Worm (Caenorhabditis elegans) whole organism, young adult: ENCODE data around the gene gst-7.
"Not testable (repeated sequence)": the region's sequence is repeated elsewhere in the genome, so short reads cannot be mapped to it uniquely, and the experiment has no call there.

Source experiments
- B0336.3 ChIP-seq: fragments of 200-800 bp; sonication (Bioruptor generic); IDR thresholded peaks from 2 replicates; pipeline ENCODE4 v1.3.6; 2022; ENCODE audit warnings: missing genetic modification characterization, missing compliant biosample characterization
- F33H1.4 ChIP-seq: fragments of 200-800 bp; sonication (Bioruptor generic); IDR thresholded peaks from 2 replicates; pipeline ENCODE4 v1.3.6; 2022; ENCODE audit warnings: missing genetic modification reagents, missing genetic modification characterization, missing compliant biosample characterization
- F37B4.10 ChIP-seq: fragments of 200-800 bp; sonication (Bioruptor generic); IDR thresholded peaks from 2 replicates; pipeline ENCODE4 v1.3.6; 2022; ENCODE audit warnings: missing genetic modification characterization, missing compliant biosample characterization
- F39B2.1 ChIP-seq: fragments of 200-800 bp; sonication (Bioruptor generic); IDR thresholded peaks from 2 replicates; pipeline ENCODE4 v1.3.6; 2022; ENCODE audit warnings: missing genetic modification reagents, missing genetic modification characterization, missing compliant biosample characterization
- F49E8.2 ChIP-seq: sonication (generic microtip); optimal IDR thresholded peaks from 3 replicates; lab custom pipeline; 2017; ENCODE audit warnings: missing genetic modification characterization, mild to moderate bottlenecking, missing compliant biosample characterization, antibody characterized with exemption, moderate library complexity; ENCODE audit not compliant: insufficient read depth
- K11D2.4 ChIP-seq: fragments of 200-800 bp; sonication (Bioruptor generic); IDR thresholded peaks from 2 replicates; pipeline ENCODE4 v1.3.6; 2022; ENCODE audit warnings: missing genetic modification reagents, missing genetic modification characterization, missing compliant biosample characterization
- Y53F4B.3 ChIP-seq: fragments of 200-800 bp; sonication (Bioruptor generic); IDR thresholded peaks from 2 replicates; pipeline ENCODE4 v1.3.6; 2022; ENCODE audit warnings: missing genetic modification reagents, missing genetic modification characterization, missing compliant biosample characterization
- Y53G8AR.9 ChIP-seq: fragments of 200-800 bp; sonication (Bioruptor generic); conservative IDR thresholded peaks from 2 replicates; pipeline ENCODE4 v1.3.6; 2022; ENCODE audit warnings: missing genetic modification reagents, missing genetic modification characterization, missing compliant biosample characterization
- Y56A3A.18 ChIP-seq: fragments of 200-800 bp; sonication (Bioruptor generic); IDR thresholded peaks from 2 replicates; pipeline ENCODE4 v1.3.6; 2022; ENCODE audit warnings: missing genetic modification reagents, missing genetic modification characterization, missing compliant biosample characterization
- ZK185.1 ChIP-seq: sonication (generic microtip); optimal IDR thresholded peaks from 2 replicates; lab custom pipeline; 2016; ENCODE audit warnings: mild to moderate bottlenecking, missing genetic modification characterization, missing compliant biosample characterization; ENCODE audit not compliant: poor library complexity, severe bottlenecking
- ama-1 ChIP-seq, 3 experiments: fragments of 150-350 bp in 1 of 3; sonication (generic microtip) in 2 of 3; optimal IDR thresholded peaks; 2 replicates each; lab custom pipeline; 2014 to 2018; ENCODE audit warnings: missing biosample characterization in 2 of 3, missing genetic modification characterization in 2 of 3, missing genetic modification reagents in 2 of 3
- atf-7 ChIP-seq: sonication (generic microtip); optimal IDR thresholded peaks from 2 replicates; lab custom pipeline; 2017; ENCODE audit warnings: mild to moderate bottlenecking, missing genetic modification characterization, missing compliant biosample characterization
- attf-5 ChIP-seq: fragments of 200-800 bp; sonication (Bioruptor generic); optimal IDR thresholded peaks from 2 replicates; lab custom pipeline; 2018; ENCODE audit warnings: mild to moderate bottlenecking, missing genetic modification characterization, missing compliant biosample characterization
- cebp-1 ChIP-seq, 2 experiments: fragments of 200-800 bp in 1 of 2; sonication (Bioruptor generic) in 1 of 2; sonication (generic microtip) in 1 of 2; IDR thresholded peaks in 1 of 2; optimal IDR thresholded peaks in 1 of 2; 2 replicates each; pipeline versions ENCODE4 v1.3.6 to Lab custom; 2017 to 2022; ENCODE audit warnings: missing compliant biosample characterization in 2 of 2, missing genetic modification characterization in 2 of 2, mild to moderate bottlenecking in 1 of 2, missing genetic modification reagents in 1 of 2, moderate library complexity in 1 of 2
- ceh-79 ChIP-seq: sonication (generic microtip); optimal IDR thresholded peaks from 2 replicates; lab custom pipeline; 2017; ENCODE audit warnings: mild to moderate bottlenecking, missing genetic modification characterization, missing compliant biosample characterization
- ceh-91 ChIP-seq: fragments of 200-800 bp; sonication (Bioruptor generic); IDR thresholded peaks from 2 replicates; pipeline ENCODE4 v1.3.6; 2022; ENCODE audit warnings: missing genetic modification reagents, missing genetic modification characterization, missing compliant biosample characterization
- dpff-1 ChIP-seq: sonication (generic microtip); optimal IDR thresholded peaks from 2 replicates; lab custom pipeline; 2017; ENCODE audit warnings: mild to moderate bottlenecking, missing genetic modification characterization, missing compliant biosample characterization
- dpl-1 ChIP-seq: fragments of 150-350 bp; optimal IDR thresholded peaks from 2 replicates; lab custom pipeline; 2014; ENCODE audit warnings: missing biosample characterization, missing genetic modification reagents, missing genetic modification characterization
- efl-1 ChIP-seq: fragments of 150-350 bp; optimal IDR thresholded peaks from 2 replicates; lab custom pipeline; 2014; ENCODE audit warnings: missing biosample characterization, missing genetic modification reagents, missing genetic modification characterization
- egl-18 ChIP-seq: fragments of 200-800 bp; sonication (Bioruptor generic); IDR thresholded peaks from 2 replicates; pipeline ENCODE4 v1.3.6; 2022; ENCODE audit warnings: missing genetic modification reagents, missing genetic modification characterization, missing compliant biosample characterization
- ekl-4 ChIP-seq: fragments of 200-800 bp; sonication (Bioruptor generic); IDR thresholded peaks from 2 replicates; pipeline ENCODE4 v1.3.6; 2022; ENCODE audit warnings: missing genetic modification reagents, missing genetic modification characterization, missing compliant biosample characterization
- gei-17 ChIP-seq: fragments of 200-800 bp; sonication (Bioruptor generic); optimal IDR thresholded peaks from 2 replicates; lab custom pipeline; 2018; ENCODE audit warnings: mild to moderate bottlenecking, missing genetic modification characterization, missing compliant biosample characterization
- hlh-12 ChIP-seq: sonication (generic microtip); optimal IDR thresholded peaks from 2 replicates; lab custom pipeline; 2016; ENCODE audit warnings: missing genetic modification characterization, missing compliant biosample characterization
- lin-35 ChIP-seq, 3 experiments: fragments of 150-350 bp in 2 of 3; sonication (generic microtip) in 1 of 3; optimal IDR thresholded peaks; 2 replicates each; lab custom pipeline; 2014 to 2018; ENCODE audit warnings: missing biosample characterization in 3 of 3, missing genetic modification characterization in 3 of 3, missing genetic modification reagents in 3 of 3
- lin-40 ChIP-seq: sonication (generic microtip); optimal IDR thresholded peaks from 2 replicates; lab custom pipeline; 2016; ENCODE audit warnings: missing genetic modification characterization, mild to moderate bottlenecking, missing compliant biosample characterization, missing genotype, missing genetic modification reagents
- lin-54 ChIP-seq: fragments of 200-800 bp; sonication (Bioruptor generic); optimal IDR thresholded peaks from 2 replicates; lab custom pipeline; 2018; ENCODE audit warnings: mild to moderate bottlenecking, missing genetic modification characterization, missing compliant biosample characterization
- lsl-1 ChIP-seq: fragments of 200-800 bp; sonication (Bioruptor generic); optimal IDR thresholded peaks from 2 replicates; lab custom pipeline; 2018; ENCODE audit warnings: mild to moderate bottlenecking, missing genetic modification characterization, moderate library complexity, missing compliant biosample characterization
- madf-6 ChIP-seq: fragments of 200-800 bp; sonication (Bioruptor generic); IDR thresholded peaks from 2 replicates; pipeline ENCODE4 v1.3.6; 2022; ENCODE audit warnings: missing genetic modification reagents, missing genetic modification characterization, missing compliant biosample characterization
- mcd-1 ChIP-seq: fragments of 200-800 bp; sonication (Bioruptor generic); IDR thresholded peaks from 2 replicates; pipeline ENCODE4 v1.3.6; 2022; ENCODE audit warnings: missing genetic modification reagents, missing genetic modification characterization, missing compliant biosample characterization
- nfya-1 ChIP-seq: sonication (generic microtip); optimal IDR thresholded peaks from 2 replicates; lab custom pipeline; 2017; ENCODE audit warnings: antibody characterized with exemption, missing compliant biosample characterization, missing genetic modification characterization, borderline replicate concordance; ENCODE audit not compliant: insufficient read depth
- nfya-2 ChIP-seq: fragments of 200-800 bp; sonication (Bioruptor generic); IDR thresholded peaks from 2 replicates; pipeline ENCODE4 v1.3.6; 2022; ENCODE audit warnings: missing genetic modification reagents, missing genetic modification characterization, missing compliant biosample characterization
- nfyb-1 ChIP-seq: fragments of 200-800 bp; sonication (Bioruptor generic); IDR thresholded peaks from 2 replicates; pipeline ENCODE4 v1.3.6; 2022; ENCODE audit warnings: missing genetic modification reagents, missing genetic modification characterization, missing compliant biosample characterization
- nhr-120 ChIP-seq: fragments of 200-800 bp; sonication (Bioruptor generic); IDR thresholded peaks from 2 replicates; pipeline ENCODE4 v1.3.6; 2022; ENCODE audit warnings: missing genetic modification characterization, missing compliant biosample characterization
- rec-8 ChIP-seq, 2 experiments: sonication (generic microtip); optimal IDR thresholded peaks; 2 replicates each; lab custom pipeline; 2016; ENCODE audit warnings: mild to moderate bottlenecking in 2 of 2, missing genetic modification characterization in 2 of 2, missing genetic modification reagents in 2 of 2, missing genotype in 2 of 2, missing biosample characterization in 1 of 2, missing compliant biosample characterization in 1 of 2, moderate library complexity in 1 of 2
- repo-1 ChIP-seq: sonication (generic microtip); optimal IDR thresholded peaks from 2 replicates; lab custom pipeline; 2017; ENCODE audit warnings: mild to moderate bottlenecking, missing genetic modification characterization, missing compliant biosample characterization
- sea-2 ChIP-seq: fragments of 200-800 bp; sonication (Bioruptor generic); IDR thresholded peaks from 2 replicates; pipeline ENCODE4 v1.3.6; 2022; ENCODE audit warnings: missing genetic modification characterization, missing compliant biosample characterization
- tbp1 ChIP-seq: fragments of 200-800 bp; sonication (Bioruptor generic); optimal IDR thresholded peaks from 2 replicates; lab custom pipeline; 2018; ENCODE audit warnings: mild to moderate bottlenecking, missing genetic modification characterization, missing compliant biosample characterization
- tbx-9 ChIP-seq: sonication (generic microtip); optimal IDR thresholded peaks from 2 replicates; lab custom pipeline; 2016; ENCODE audit warnings: borderline replicate concordance, missing genetic modification characterization, inconsistent platforms, missing compliant biosample characterization
- tlf-1 ChIP-seq: fragments of 200-800 bp; sonication (Bioruptor generic); optimal IDR thresholded peaks from 2 replicates; lab custom pipeline; 2018; ENCODE audit warnings: mild to moderate bottlenecking, missing genetic modification characterization, missing compliant biosample characterization
- zfh-2 ChIP-seq: fragments of 200-800 bp; sonication (Bioruptor generic); conservative IDR thresholded peaks from 2 replicates; pipeline ENCODE4 v1.3.6; 2022; ENCODE audit warnings: missing genetic modification reagents, missing genetic modification characterization, missing compliant biosample characterization
- zim-3 ChIP-seq: sonication (generic microtip); optimal IDR thresholded peaks from 2 replicates; lab custom pipeline; 2017; ENCODE audit warnings: mild to moderate bottlenecking, missing genetic modification characterization, moderate library complexity, missing compliant biosample characterization
- ztf-25 ChIP-seq: fragments of 200-800 bp; sonication (Bioruptor generic); IDR thresholded peaks from 2 replicates; pipeline ENCODE4 v1.3.6; 2022; ENCODE audit warnings: missing genetic modification reagents, missing genetic modification characterization, missing compliant biosample characterization
- ztf-26 ChIP-seq: sonication (generic microtip); optimal IDR thresholded peaks from 2 replicates; lab custom pipeline; 2017; ENCODE audit warnings: missing genetic modification characterization, missing compliant biosample characterization

The gst-7 gene

DNA sequence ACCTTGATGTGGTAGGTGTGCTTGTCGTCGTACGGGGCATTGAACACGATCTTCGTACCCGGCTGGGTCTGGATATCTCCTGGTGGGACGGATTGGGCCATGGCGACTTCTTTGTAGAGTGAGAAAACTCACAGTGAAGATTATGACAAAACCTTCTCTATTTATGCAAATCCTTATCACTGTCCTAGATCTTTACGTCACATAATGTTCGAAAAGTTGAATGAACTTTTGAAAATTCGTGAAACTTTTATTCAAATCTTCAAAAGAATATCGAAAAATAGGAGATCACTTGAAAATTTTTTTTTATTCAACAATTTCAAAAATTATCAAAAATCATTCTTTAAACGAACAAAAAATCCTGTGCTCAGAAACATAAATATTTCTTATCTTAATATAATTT lies 10.7 kb downstream of the gst-7 start, which contains the start of gene msp-33:
Gene msp-33 (minus strand): TSS at position 101 of the 400 bp plus-strand sequence.
- TF ChIP-seq nhr-120 (GFP tag; lab: Robert Waterston, UW): 0 out of 2 replicates have a peak, but pooled peaks have one; percentile 66
- no peak for TF ChIP-seq B0336.3 (GFP tag; lab: Robert Waterston, UW)
- no peak for TF ChIP-seq ztf-25 (GFP tag; lab: Robert Waterston, UW)

- TF ChIP-seq nfyb-1 (GFP tag; lab: Robert Waterston, UW); tbp1 (GFP tag; lab: Kevin White, UChicago); dpl-1 (GFP tag; lab: Kevin White, UChicago): not testable (repeated sequence)
Observed at ce11 chrII:4898529-4898928, 16.7 kb downstream of the gst-7 start, which contains the start of gene msp-32. Gene msp-32 (plus strand): TSS chrII:4898829.

ce11 chrII:4902035-4902434 lies 20.2 kb downstream of the gst-7 start, which contains the start of gene R05F9.9:
Gene R05F9.9 (minus strand): TSS chrII:4902100.
- TF ChIP-seq F37B4.10 (GFP tag; lab: Robert Waterston, UW): no peak
- TF ChIP-seq ZK185.1 (tag; lab: Kevin White, UChicago): peak; percentile 37
- TF ChIP-seq zim-3 (tag; lab: Kevin White, UChicago): no peak
- no peak for TF ChIP-seq dpff-1
- no peak for TF ChIP-seq nhr-120 (GFP tag; lab: Robert Waterston, UW)
- peak; percentile 43 for TF ChIP-seq tbp1 (GFP tag; lab: Kevin White, UChicago)
- TF ChIP-seq mcd-1 (GFP tag; lab: Robert Waterston, UW): peak; percentile 52; the same call in 1 of the 2 replicates
- TF ChIP-seq ceh-91: no peak
- TF ChIP-seq nfya-2 (GFP tag; lab: Robert Waterston, UW): no peak
- peak; percentile 39 for TF ChIP-seq efl-1 (GFP tag; lab: Kevin White, UChicago)
- no peak for TF ChIP-seq sea-2 (GFP tag; lab: Robert Waterston, UW)
- peak; percentile 46 for TF ChIP-seq atf-7 (tag; lab: Kevin White, UChicago)
- TF ChIP-seq ekl-4 (GFP tag; lab: Robert Waterston, UW): peak; percentile 50
- TF ChIP-seq hlh-12: no peak
- TF ChIP-seq lin-40 (tag; lab: Kevin White, UChicago): peak; percentile 8
- no peak for TF ChIP-seq zfh-2 (GFP tag; lab: Robert Waterston, UW)
- TF ChIP-seq lin-35 (GFP tag; optimal IDR thresholded peaks at IDR 0.05; lab: Kevin White, UChicago): peak in 1 of 3 experiments; percentile 58
- TF ChIP-seq repo-1 (tag; lab: Kevin White, UChicago): peak; percentile 56
- TF ChIP-seq gei-17 (GFP tag; lab: Kevin White, UChicago): peak; percentile 28
- peak; percentile 51 for TF ChIP-seq madf-6 (GFP tag; lab: Robert Waterston, UW)
- TF ChIP-seq tlf-1 (GFP tag; lab: Kevin White, UChicago): peak; percentile 8
- peak; percentile 86 for TF ChIP-seq Y53G8AR.9 (GFP tag; lab: Robert Waterston, UW)
- peak; percentile 31 for TF ChIP-seq attf-5 (GFP tag; lab: Kevin White, UChicago)
- TF ChIP-seq F33H1.4 (GFP tag; lab: Robert Waterston, UW): peak; percentile 6; the same call in 1 of the 2 replicates
- no peak for TF ChIP-seq tbx-9 (tag; lab: Kevin White, UChicago)
- TF ChIP-seq lsl-1 (GFP tag; lab: Kevin White, UChicago): peak; percentile 25
- peak; percentile 59 for TF ChIP-seq lin-54 (GFP tag; lab: Kevin White, UChicago)
- 0 out of 2 replicates have a peak, but pooled peaks have one; percentile 15 for TF ChIP-seq F39B2.1
- no peak for TF ChIP-seq cebp-1 (GFP tag; IDR thresholded peaks at IDR 0.05; lab: Robert Waterston, UW)
- peak; percentile 57 for TF ChIP-seq cebp-1 (tag; optimal IDR thresholded peaks at IDR 0.05; lab: Kevin White, UChicago)
- TF ChIP-seq Y56A3A.18: no peak
- TF ChIP-seq nfya-1 (tag; lab: Kevin White, UChicago): no peak
- TF ChIP-seq egl-18 (GFP tag; lab: Robert Waterston, UW): no peak
- no peak for TF ChIP-seq Y53F4B.3 (GFP tag; lab: Robert Waterston, UW)
- no peak for TF ChIP-seq K11D2.4 (GFP tag; lab: Robert Waterston, UW)
- TF ChIP-seq ama-1 (optimal IDR thresholded peaks at IDR 0.05; lab: Kevin White, UChicago): peak; percentile 64
- no peak for TF ChIP-seq ama-1 (GFP tag; optimal IDR thresholded peaks at IDR 0.05; lab: Kevin White, UChicago)
- TF ChIP-seq ztf-26 (tag; lab: Kevin White, UChicago): peak; percentile 37
- peak; percentile 52 for TF ChIP-seq nfyb-1 (GFP tag; lab: Robert Waterston, UW)
- TF ChIP-seq F49E8.2 (tag; lab: Kevin White, UChicago): no peak
- no peak for TF ChIP-seq rec-8 (tag; optimal IDR thresholded peaks at IDR 0.05; lab: Kevin White, UChicago)
- peak; percentile 12 for TF ChIP-seq ceh-79
